Worm (Caenorhabditis elegans): ENCODE data around the gene F55G11.4.

DNA sequence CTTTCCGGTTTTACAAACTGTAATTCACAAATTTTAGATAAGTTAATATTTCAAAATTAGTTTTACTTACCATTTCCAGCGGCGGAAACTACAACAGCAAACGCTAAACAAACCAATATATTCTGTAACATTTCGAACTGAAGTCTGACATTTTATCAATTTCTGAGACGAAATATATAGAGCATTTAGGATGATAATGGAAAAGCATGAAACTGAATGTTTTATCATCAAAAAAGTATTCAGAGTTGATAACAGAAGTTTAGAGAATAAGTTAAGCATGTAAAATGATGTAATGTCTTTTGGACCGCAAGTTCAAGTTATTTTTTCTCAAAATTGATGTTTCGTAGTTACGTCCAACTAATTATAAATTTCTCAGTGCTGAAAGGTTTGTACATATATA, 4.3 kb upstream of the F55G11.4 start, which contains the start of gene F55G11.2:
- TF ChIP-seq nhr-237 (tag; optimal IDR thresholded peaks at IDR 0.05): no peak
- no peak for TF ChIP-seq elt-1 (tag; optimal IDR thresholded peaks at IDR 0.05; ENCODE audit: borderline replicate concordance, insufficient read depth)
- TF ChIP-seq pha-4 (tag; optimal IDR thresholded peaks at IDR 0.05): no peak
- TF ChIP-seq ces-1 (GFP tag; optimal IDR thresholded peaks at IDR 0.05): no peak
- no peak for TF ChIP-seq unc-62 (GFP tag; optimal IDR thresholded peaks at IDR 0.05)
- no peak for TF ChIP-seq snpc-4 (tag; optimal IDR thresholded peaks at IDR 0.05)
- TF ChIP-seq tbx-8 (GFP tag; optimal IDR thresholded peaks at IDR 0.05): no peak
- TF ChIP-seq nhr-28 (tag; optimal IDR thresholded peaks at IDR 0.05): no peak
